Worm (Caenorhabditis elegans) whole organism, L3 larva: ENCODE measurements around the gene F46B6.13.

Experiments used
- nhr-43 ChIP-seq: sonication (generic microtip); optimal IDR thresholded peaks from 2 replicates; lab custom pipeline; 2016; ENCODE audit warnings: mild to moderate bottlenecking, missing genetic modification characterization, missing compliant biosample characterization; ENCODE audit not compliant: poor library complexity, severe bottlenecking
- nhr-77 ChIP-seq: fragments of 150-350 bp; optimal IDR thresholded peaks from 2 replicates; lab custom pipeline; 2014; ENCODE audit warnings: missing biosample characterization, missing genetic modification characterization
- unc-39 ChIP-seq: sonication (generic microtip); optimal IDR thresholded peaks from 4 replicates; lab custom pipeline; 2017; ENCODE audit warnings: missing biosample characterization, missing genetic modification characterization

- TF ChIP-seq nhr-77 = no peak
- TF ChIP-seq nhr-43 (tag; lab: Kevin White, UChicago) = no peak
- no peak for TF ChIP-seq unc-39 (tag; lab: Kevin White, UChicago)
Observed at ce11 chrV:9812216-9812615, 13.2 kb upstream of the F46B6.13 start.
